Worm (Caenorhabditis elegans) whole organism, L4/young adult: ENCODE measurements around the gene srw-108.

Experiments used
- W03F9.2 ChIP-seq: fragments of 150-350 bp; optimal IDR thresholded peaks from 2 replicates; lab custom pipeline; 2014; ENCODE audit warnings: missing biosample characterization, missing genetic modification characterization
- dao-5 ChIP-seq: sonication (generic microtip); optimal IDR thresholded peaks from 2 replicates; lab custom pipeline; 2016; ENCODE audit warnings: missing genotype, missing genetic modification characterization, moderate library complexity, missing compliant biosample characterization
- him-1 ChIP-seq: sonication (generic microtip); optimal IDR thresholded peaks from 2 replicates; lab custom pipeline; 2016; ENCODE audit warnings: missing genotype, missing genetic modification reagents, missing genetic modification characterization, missing compliant biosample characterization

- TF ChIP-seq him-1 (tag; lab: Kevin White, UChicago), result no peak
- TF ChIP-seq W03F9.2, result no peak
- no peak for TF ChIP-seq dao-5 (tag; lab: Kevin White, UChicago)
Measured at ce11 chrV:576070-576469, 48.4 kb downstream of the srw-108 start, which contains the start of gene K06H6.5.
